Worm (Caenorhabditis elegans): Measurements from ENCODE around the gene F09B12.5.

ce11 chrX:15039696-15040212, 44.7 kb upstream of the F09B12.5 start:
- TF ChIP-seq elt-1 (tag; optimal IDR thresholded peaks at IDR 0.05) (no peak), R02D3.7 (tag; optimal IDR thresholded peaks at IDR 0.05) (no peak), F13H6.1 (tag; optimal IDR thresholded peaks at IDR 0.05) (no peak)

Data from whole organism, L2 larva.